Fruit fly (Drosophila melanogaster) whole organism, embryonic: ENCODE results near the gene prd1.

Experiments used
- BEAF-32 ChIP-seq: fragments of 200-800 bp; sonication (Bioruptor generic); optimal IDR thresholded peaks from 3 replicates; lab custom pipeline; 2017; ENCODE audit warnings: missing biosample characterization, missing genetic modification characterization, mild to moderate bottlenecking, moderate library complexity, missing genetic modification reagents
- CG10147 ChIP-seq: fragments of 200-800 bp; sonication (Bioruptor generic); optimal IDR thresholded peaks from 2 replicates; lab custom pipeline; 2019; ENCODE audit warnings: missing biosample characterization, mild to moderate bottlenecking, missing genetic modification characterization, moderate library complexity
- CG10431 ChIP-seq: fragments of 200-800 bp; sonication (Bioruptor generic); optimal IDR thresholded peaks from 3 replicates; lab custom pipeline; 2018; ENCODE audit warnings: missing biosample characterization, mild to moderate bottlenecking, missing genetic modification characterization
- CG10979 ChIP-seq: fragments of 200-800 bp; sonication (Bioruptor generic); optimal IDR thresholded peaks from 2 replicates; lab custom pipeline; 2018; ENCODE audit warnings: missing biosample characterization, mild to moderate bottlenecking, missing genetic modification characterization, moderate library complexity
- CG12219 ChIP-seq: fragments of 200-800 bp; sonication (Bioruptor generic); optimal IDR thresholded peaks from 3 replicates; lab custom pipeline; 2018; ENCODE audit warnings: missing biosample characterization, mild to moderate bottlenecking, missing genetic modification characterization
- CG12659 ChIP-seq: fragments of 200-800 bp; sonication (Bioruptor generic); optimal IDR thresholded peaks from 3 replicates; lab custom pipeline; 2017; ENCODE audit warnings: mild to moderate bottlenecking, missing biosample characterization, missing genetic modification reagents, missing genetic modification characterization
- CG1647 ChIP-seq: fragments of 200-800 bp; sonication (Bioruptor generic); optimal IDR thresholded peaks from 3 replicates; lab custom pipeline; 2016; ENCODE audit warnings: missing biosample characterization, missing genetic modification characterization
- CG17361 ChIP-seq: fragments of 200-800 bp; sonication (Bioruptor generic); IDR thresholded peaks from 3 replicates; pipeline ENCODE4 v1.3.6; 2022; ENCODE audit warnings: missing biosample characterization, missing genetic modification characterization
- CG2199 ChIP-seq: fragments of 200-800 bp; sonication (Bioruptor generic); IDR thresholded peaks from 3 replicates; pipeline ENCODE4 v1.3.6; 2022; ENCODE audit warnings: missing biosample characterization, missing genetic modification characterization
- CG3163 ChIP-seq: fragments of 200-800 bp; sonication (Bioruptor generic); optimal IDR thresholded peaks from 3 replicates; lab custom pipeline; 2016; ENCODE audit warnings: missing biosample characterization, missing genetic modification characterization
- CG3281 ChIP-seq: fragments of 200-800 bp; sonication (Bioruptor generic); optimal IDR thresholded peaks from 3 replicates; lab custom pipeline; 2017; ENCODE audit warnings: missing biosample characterization, mild to moderate bottlenecking, missing genetic modification characterization
- CG34224 ChIP-seq: fragments of 200-800 bp; sonication (Bioruptor generic); IDR thresholded peaks from 3 replicates; pipeline ENCODE4 v1.3.6; 2022; ENCODE audit warnings: missing biosample characterization, missing genetic modification characterization; ENCODE audit not compliant: partially characterized antibody
- CG34422 ChIP-seq: fragments of 200-800 bp; sonication (Bioruptor generic); IDR thresholded peaks from 3 replicates; pipeline ENCODE4 v1.3.6; 2022; ENCODE audit warnings: missing biosample characterization, missing genetic modification characterization
- CG4617 ChIP-seq: fragments of 200-800 bp; sonication (Bioruptor generic); optimal IDR thresholded peaks from 3 replicates; lab custom pipeline; 2016; ENCODE audit warnings: missing biosample characterization, missing genetic modification characterization, borderline replicate concordance
- CG7556 ChIP-seq: fragments of 200-800 bp; sonication (Bioruptor generic); optimal IDR thresholded peaks from 2 replicates; lab custom pipeline; 2017; ENCODE audit warnings: missing biosample characterization, mild to moderate bottlenecking, missing genetic modification characterization
- CG7745 ChIP-seq: fragments of 200-800 bp; sonication (Bioruptor generic); optimal IDR thresholded peaks from 2 replicates; lab custom pipeline; 2018; ENCODE audit warnings: missing biosample characterization, mild to moderate bottlenecking, missing genetic modification characterization, moderate library complexity
- CG8089 ChIP-seq: fragments of 200-800 bp; sonication (Bioruptor generic); optimal IDR thresholded peaks from 3 replicates; lab custom pipeline; 2016; ENCODE audit warnings: missing biosample characterization, missing genetic modification characterization
- CG9817 ChIP-seq: fragments of 200-800 bp; sonication (Bioruptor generic); optimal IDR thresholded peaks from 2 replicates; lab custom pipeline; 2018; ENCODE audit warnings: missing biosample characterization, mild to moderate bottlenecking, missing genetic modification characterization, moderate library complexity
- Dll ChIP-seq: fragments of 200-800 bp; sonication (Bioruptor generic); IDR thresholded peaks from 4 replicates; pipeline ENCODE4 v1.3.6; 2022; ENCODE audit warnings: missing biosample characterization, missing genetic modification characterization; ENCODE audit not compliant: partially characterized antibody
- Fer3 ChIP-seq: fragments of 200-800 bp; sonication (Bioruptor generic); optimal IDR thresholded peaks from 2 replicates; lab custom pipeline; 2018; ENCODE audit warnings: missing biosample characterization, mild to moderate bottlenecking, missing genetic modification characterization, moderate library complexity
- H15 ChIP-seq: fragments of 200-800 bp; sonication (Bioruptor generic); IDR thresholded peaks from 3 replicates; pipeline ENCODE4 v1.3.6; 2022; ENCODE audit warnings: missing biosample characterization, missing genetic modification characterization
- HLH4C ChIP-seq: fragments of 200-800 bp; sonication (Bioruptor generic); IDR thresholded peaks from 3 replicates; pipeline ENCODE4 v1.3.6; 2022; ENCODE audit warnings: missing biosample characterization, missing genetic modification characterization; ENCODE audit not compliant: partially characterized antibody
- HmgD ChIP-seq: fragments of 200-800 bp; sonication (Bioruptor generic); optimal IDR thresholded peaks from 3 replicates; lab custom pipeline; 2016; ENCODE audit warnings: missing biosample characterization, missing genetic modification characterization
- Hmr ChIP-seq: fragments of 200-800 bp; sonication (Bioruptor generic); optimal IDR thresholded peaks from 3 replicates; lab custom pipeline; 2017; ENCODE audit warnings: mild to moderate bottlenecking, missing biosample characterization, missing genetic modification reagents, missing genetic modification characterization
- Lim3 ChIP-seq: fragments of 200-800 bp; sonication (Bioruptor generic); IDR thresholded peaks from 2 replicates; pipeline ENCODE4 v1.3.6; 2022; ENCODE audit warnings: missing biosample characterization, missing genetic modification characterization
- Med ChIP-seq: fragments of 200-800 bp; sonication (Bioruptor generic); peaks from one replicate; lab custom pipeline; 2016; ENCODE audit warnings: missing biosample characterization, missing genetic modification characterization, mild to moderate bottlenecking, inconsistent platforms, moderate library complexity
- Pdp1 ChIP-seq, 2 experiments: fragments of 200-800 bp; sonication (Bioruptor generic); optimal IDR thresholded peaks; 3 replicates each; lab custom pipeline; 2016; ENCODE audit warnings: missing biosample characterization in 2 of 2, missing genetic modification characterization in 2 of 2, mild to moderate bottlenecking in 1 of 2, moderate library complexity in 1 of 2
- Ravus ChIP-seq: fragments of 200-800 bp; sonication (Bioruptor generic); IDR thresholded peaks from 2 replicates; pipeline ENCODE4 v1.3.6; 2022; ENCODE audit warnings: missing biosample characterization, missing genetic modification characterization
- Sin3A ChIP-seq: fragments of >200 bp; optimal IDR thresholded peaks from 2 replicates; lab custom pipeline; 2018
- abd-A ChIP-seq: fragments of 200-800 bp; sonication (Bioruptor generic); optimal IDR thresholded peaks from 3 replicates; lab custom pipeline; 2019; ENCODE audit warnings: missing biosample characterization, mild to moderate bottlenecking, missing genetic modification characterization, moderate library complexity
- amos ChIP-seq: fragments of 200-800 bp; sonication (Bioruptor generic); IDR thresholded peaks from 2 replicates; pipeline ENCODE4 v1.3.6; 2022; ENCODE audit warnings: missing biosample characterization, missing genetic modification characterization; ENCODE audit not compliant: partially characterized antibody
- ara ChIP-seq: fragments of 200-800 bp; sonication (Bioruptor generic); IDR thresholded peaks from 2 replicates; pipeline ENCODE4 v1.3.6; 2022; ENCODE audit warnings: missing biosample characterization, missing genetic modification characterization
- ash1 ChIP-seq: fragments of 200-800 bp; sonication (Bioruptor generic); optimal IDR thresholded peaks from 2 replicates; lab custom pipeline; 2018; ENCODE audit warnings: missing biosample characterization, mild to moderate bottlenecking, missing genetic modification characterization
- ato ChIP-seq: fragments of 200-800 bp; sonication (Bioruptor generic); IDR thresholded peaks from 2 replicates; pipeline ENCODE4 v1.3.6; 2022; ENCODE audit warnings: missing biosample characterization, missing genetic modification characterization; ENCODE audit not compliant: partially characterized antibody
- bigmax ChIP-seq: fragments of 200-800 bp; sonication (Bioruptor generic); optimal IDR thresholded peaks from 2 replicates; lab custom pipeline; 2018; ENCODE audit warnings: missing biosample characterization, mild to moderate bottlenecking, missing genetic modification characterization
- crol ChIP-seq: fragments of 200-800 bp; sonication (Bioruptor generic); IDR thresholded peaks from 2 replicates; pipeline ENCODE4 v1.3.6; 2022; ENCODE audit warnings: missing biosample characterization, missing genetic modification characterization
- danr ChIP-seq: fragments of 200-800 bp; sonication (Bioruptor generic); IDR thresholded peaks from 2 replicates; pipeline ENCODE4 v1.3.6; 2022; ENCODE audit warnings: missing biosample characterization, missing genetic modification characterization
- fd102C ChIP-seq: fragments of 200-800 bp; sonication (Bioruptor generic); optimal IDR thresholded peaks from 2 replicates; lab custom pipeline; 2018; ENCODE audit warnings: missing biosample characterization, mild to moderate bottlenecking, missing genetic modification characterization, moderate library complexity
- ftz-f1 ChIP-seq: fragments of 200-800 bp; sonication (Bioruptor generic); optimal IDR thresholded peaks from 2 replicates; lab custom pipeline; 2016; ENCODE audit warnings: missing biosample characterization, missing genetic modification characterization
- ham ChIP-seq: fragments of 200-800 bp; sonication (Bioruptor generic); IDR thresholded peaks from 2 replicates; pipeline ENCODE4 v1.3.6; 2022; ENCODE audit warnings: missing biosample characterization, missing genetic modification characterization
- insv ChIP-seq, 2 experiments: fragments of 200-800 bp; sonication (Bioruptor generic); optimal IDR thresholded peaks; 3 replicates each; lab custom pipeline; 2016 to 2018; ENCODE audit warnings: missing biosample characterization in 2 of 2, missing genetic modification characterization in 2 of 2
- nom ChIP-seq: fragments of 200-800 bp; sonication (Bioruptor generic); optimal IDR thresholded peaks from 2 replicates; lab custom pipeline; 2017; ENCODE audit warnings: missing biosample characterization, missing genetic modification characterization, mild to moderate bottlenecking, moderate library complexity, missing genetic modification reagents
- psq ChIP-seq: fragments of 200-800 bp; sonication (Bioruptor generic); optimal IDR thresholded peaks from 2 replicates; lab custom pipeline; 2017; ENCODE audit warnings: missing biosample characterization, missing genetic modification characterization
- rib ChIP-seq: fragments of 200-800 bp; sonication (Bioruptor generic); IDR thresholded peaks from 2 replicates; pipeline ENCODE4 v1.3.6; 2022; ENCODE audit warnings: missing biosample characterization, missing genetic modification characterization
- sens ChIP-seq: fragments of 200-800 bp; sonication (Bioruptor generic); peaks from one replicate; lab custom pipeline; 2016; ENCODE audit warnings: missing biosample characterization, missing genetic modification characterization
- shn ChIP-seq: fragments of 200-800 bp; sonication (Bioruptor generic); optimal IDR thresholded peaks from 3 replicates; lab custom pipeline; 2016; ENCODE audit warnings: missing biosample characterization, missing genetic modification characterization
- sima ChIP-seq: fragments of 200-800 bp; sonication (Bioruptor generic); optimal IDR thresholded peaks from 2 replicates; lab custom pipeline; 2016; ENCODE audit warnings: missing biosample characterization, missing genetic modification characterization
- stwl ChIP-seq: fragments of 200-800 bp; sonication (Bioruptor generic); optimal IDR thresholded peaks from 3 replicates; lab custom pipeline; 2018; ENCODE audit warnings: missing biosample characterization, mild to moderate bottlenecking, missing genetic modification characterization, moderate library complexity
- twi ChIP-seq: fragments of 200-800 bp; optimal IDR thresholded peaks from 2 replicates; lab custom pipeline; 2019; ENCODE audit warnings: missing biosample characterization, mild to moderate bottlenecking, missing genetic modification characterization, moderate library complexity
- unpg ChIP-seq: fragments of 200-800 bp; sonication (Bioruptor generic); optimal IDR thresholded peaks from 3 replicates; lab custom pipeline; 2018; ENCODE audit warnings: missing biosample characterization, mild to moderate bottlenecking, missing genetic modification characterization, moderate library complexity
- wor ChIP-seq: fragments of 200-800 bp; sonication (Bioruptor generic); IDR thresholded peaks from 2 replicates; pipeline ENCODE4 v1.3.6; 2022; ENCODE audit warnings: missing biosample characterization, missing genetic modification characterization
- z ChIP-seq: fragments of 200-800 bp; sonication (Bioruptor generic); IDR thresholded peaks from 3 replicates; pipeline ENCODE4 v1.3.6; 2022; ENCODE audit warnings: missing biosample characterization, missing genetic modification characterization

The prd1 gene

DNA sequence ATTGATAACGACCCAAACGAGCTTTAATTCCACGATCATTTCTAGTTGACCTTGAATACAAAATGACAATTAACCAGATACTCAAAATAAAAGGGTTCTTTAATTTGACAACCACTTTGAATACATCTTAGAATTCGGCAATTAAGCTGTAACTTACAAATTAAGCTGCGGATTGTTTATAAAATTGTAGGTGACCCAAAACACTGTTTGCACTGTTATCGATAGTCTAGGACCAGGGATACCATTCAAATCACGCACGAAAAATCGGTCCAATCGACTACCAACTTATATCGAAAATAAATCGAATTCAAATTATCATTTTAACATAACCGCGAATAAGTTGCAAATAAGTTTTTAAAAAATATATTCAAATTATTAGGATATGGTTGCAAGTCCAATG, 35.5 kb upstream of the prd1 start, which contains the start of gene Kyat (continued):
- no peak for TF ChIP-seq unpg (GFP tag; lab: Kevin White, UChicago)
- TF ChIP-seq fd102C (GFP tag; lab: Kevin White, UChicago): no peak
- no peak for TF ChIP-seq Lim3 (GFP tag; lab: Robert Waterston, UW)
- TF ChIP-seq CG34224 (GFP tag; lab: Robert Waterston, UW): peak; percentile 99
- TF ChIP-seq nom: no peak
- TF ChIP-seq CG10431 (GFP tag; lab: Kevin White, UChicago): no peak
- no peak for TF ChIP-seq Sin3A
- no peak for TF ChIP-seq bigmax (GFP tag; lab: Kevin White, UChicago)
- no peak for TF ChIP-seq H15
- no peak for TF ChIP-seq ham
- no peak for TF ChIP-seq sima
- TF ChIP-seq sens (GFP tag; lab: Kevin White, UChicago): peak; percentile 67
- TF ChIP-seq twi (tag; lab: Kevin White, UChicago): no peak
- TF ChIP-seq CG3281 (GFP tag; lab: Kevin White, UChicago): no peak
- TF ChIP-seq Ravus (GFP tag; lab: Robert Waterston, UW): no peak
- TF ChIP-seq Med (GFP tag; lab: Kevin White, UChicago): peak; percentile 79
- TF ChIP-seq CG17361 (GFP tag; lab: Robert Waterston, UW): no peak
- TF ChIP-seq CG2199 (GFP tag; lab: Robert Waterston, UW): no peak
- no peak for TF ChIP-seq wor
- TF ChIP-seq crol: no peak
- TF ChIP-seq Dll (GFP tag; lab: Robert Waterston, UW): peak; percentile 97
- no peak for TF ChIP-seq CG8089 (GFP tag; lab: Kevin White, UChicago)
- TF ChIP-seq CG34422 (GFP tag; lab: Robert Waterston, UW): no peak
- TF ChIP-seq abd-A (tag; lab: Kevin White, UChicago): no peak
- TF ChIP-seq ftz-f1 (GFP tag; lab: Kevin White, UChicago): peak; percentile 88
- TF ChIP-seq ara (GFP tag; lab: Robert Waterston, UW): no peak
- no peak for TF ChIP-seq CG7745 (tag; lab: Kevin White, UChicago)
- TF ChIP-seq CG10979 (tag; lab: Kevin White, UChicago): no peak
- TF ChIP-seq rib (GFP tag; lab: Robert Waterston, UW): no peak
- peak; percentile 95 for TF ChIP-seq ato
- no peak for TF ChIP-seq Hmr
- TF ChIP-seq BEAF-32 (GFP tag; lab: Kevin White, UChicago): peak; percentile 96
- TF ChIP-seq CG9817: no peak
- TF ChIP-seq stwl (tag; lab: Kevin White, UChicago): peak; percentile 81
- no peak for TF ChIP-seq CG12219
- no peak for TF ChIP-seq danr (GFP tag; lab: Robert Waterston, UW)
- TF ChIP-seq amos: peak; percentile 99
- no peak for TF ChIP-seq Fer3
- no peak for TF ChIP-seq HmgD (GFP tag; lab: Kevin White, UChicago)
- TF ChIP-seq z (GFP tag; lab: Robert Waterston, UW): no peak
- no peak for TF ChIP-seq insv (GFP tag; optimal IDR thresholded peaks at IDR 0.05; lab: Kevin White, UChicago)
- TF ChIP-seq ash1 (GFP tag; lab: Kevin White, UChicago): no peak
- peak; percentile 97 for TF ChIP-seq HLH4C (GFP tag; lab: Robert Waterston, UW)
- no peak for TF ChIP-seq psq (GFP tag; lab: Kevin White, UChicago)
- no peak for TF ChIP-seq CG7556 (GFP tag; lab: Kevin White, UChicago)
- TF ChIP-seq CG12659 (GFP tag; lab: Kevin White, UChicago): peak; percentile 59
- no peak for TF ChIP-seq CG1647 (GFP tag; lab: Kevin White, UChicago)
- TF ChIP-seq shn (GFP tag; lab: Kevin White, UChicago): no peak
- no peak for TF ChIP-seq CG10147 (GFP tag; lab: Kevin White, UChicago)
- TF ChIP-seq CG3163 (GFP tag; lab: Kevin White, UChicago): no peak
- TF ChIP-seq CG4617 (GFP tag; lab: Kevin White, UChicago): peak; percentile 75
- TF ChIP-seq Pdp1 (GFP tag; optimal IDR thresholded peaks at IDR 0.05; lab: Kevin White, UChicago): no peak
